Fruit fly (Drosophila melanogaster) whole organism, adult: ENCODE measurements around the gene tipE.

ENCODE experiments used
- CG11617 ChIP-seq: fragments of 200-800 bp; sonication (Bioruptor generic); optimal IDR thresholded peaks from 2 replicates; lab custom pipeline; 2017; ENCODE audit warnings: mild to moderate bottlenecking, missing biosample characterization, missing genetic modification reagents, missing genetic modification characterization
- CG12768 ChIP-seq: fragments of 200-800 bp; sonication (Bioruptor generic); optimal IDR thresholded peaks from 2 replicates; lab custom pipeline; 2017; ENCODE audit warnings: missing biosample characterization, missing genetic modification characterization, mild to moderate bottlenecking, moderate library complexity, missing genetic modification reagents
- CG14711 ChIP-seq: fragments of 200-800 bp; sonication (Bioruptor generic); optimal IDR thresholded peaks from 2 replicates; lab custom pipeline; 2018; ENCODE audit warnings: missing biosample characterization, mild to moderate bottlenecking, missing genetic modification characterization, moderate library complexity
- CG1620 ChIP-seq: fragments of 200-800 bp; sonication (Bioruptor generic); optimal IDR thresholded peaks from 2 replicates; lab custom pipeline; 2016; ENCODE audit warnings: missing biosample characterization, missing genetic modification characterization
- CG33017 ChIP-seq: fragments of 200-800 bp; sonication (Bioruptor generic); optimal IDR thresholded peaks from 2 replicates; lab custom pipeline; 2018; ENCODE audit warnings: missing biosample characterization, mild to moderate bottlenecking, missing genetic modification characterization, moderate library complexity
- CG5204 ChIP-seq: fragments of 200-800 bp; sonication (Bioruptor generic); optimal IDR thresholded peaks from 2 replicates; lab custom pipeline; 2016; ENCODE audit warnings: missing biosample characterization, missing genetic modification characterization
- CG7045 ChIP-seq: fragments of 200-800 bp; sonication (Bioruptor generic); optimal IDR thresholded peaks from 2 replicates; lab custom pipeline; 2017; ENCODE audit warnings: missing biosample characterization, mild to moderate bottlenecking, missing genetic modification characterization
- CG7101 ChIP-seq: fragments of 200-800 bp; sonication (Bioruptor generic); optimal IDR thresholded peaks from 2 replicates; lab custom pipeline; 2018; ENCODE audit warnings: missing biosample characterization, mild to moderate bottlenecking, missing genetic modification characterization, moderate library complexity
- Clk ChIP-seq: fragments of 200-800 bp; sonication (Bioruptor generic); optimal IDR thresholded peaks from 2 replicates; lab custom pipeline; 2017; ENCODE audit warnings: missing biosample characterization, missing genetic modification characterization
- Crg-1 ChIP-seq: fragments of 200-800 bp; sonication (Bioruptor generic); optimal IDR thresholded peaks from 2 replicates; lab custom pipeline; 2016; ENCODE audit warnings: missing biosample characterization, missing genetic modification characterization
- Hr96 ChIP-seq: fragments of 200-800 bp; sonication (Bioruptor generic); optimal IDR thresholded peaks from 2 replicates; lab custom pipeline; 2016; ENCODE audit warnings: missing biosample characterization, missing genetic modification characterization
- Mnt ChIP-seq: fragments of 200-800 bp; sonication (Bioruptor generic); optimal IDR thresholded peaks from 2 replicates; lab custom pipeline; 2016; ENCODE audit warnings: missing biosample characterization, mild to moderate bottlenecking, missing genetic modification characterization
- bab1 ChIP-seq: fragments of 200-800 bp; sonication (Bioruptor generic); optimal IDR thresholded peaks from 3 replicates; lab custom pipeline; 2019; ENCODE audit warnings: missing biosample characterization, mild to moderate bottlenecking, missing genetic modification characterization, moderate library complexity
- cic ChIP-seq: fragments of 200-800 bp; sonication (Bioruptor generic); optimal IDR thresholded peaks from 2 replicates; lab custom pipeline; 2017; ENCODE audit warnings: missing biosample characterization, mild to moderate bottlenecking, missing genetic modification characterization, moderate library complexity
- cnc ChIP-seq, 2 experiments: fragments of >200 bp; optimal IDR thresholded peaks; 2 replicates each; lab custom pipeline; 2017
- kay ChIP-seq: fragments of 200-800 bp; sonication (Bioruptor generic); peaks from one replicate; lab custom pipeline; 2016; ENCODE audit warnings: missing biosample characterization, missing genetic modification characterization, borderline replicate concordance
- ovo ChIP-seq: fragments of 200-800 bp; sonication (Bioruptor generic); optimal IDR thresholded peaks from 2 replicates; lab custom pipeline; 2016; ENCODE audit warnings: missing biosample characterization, missing genetic modification characterization
- pad ChIP-seq: fragments of 200-800 bp; sonication (Bioruptor generic); optimal IDR thresholded peaks from 3 replicates; lab custom pipeline; 2017; ENCODE audit warnings: missing biosample characterization, missing genetic modification characterization, mild to moderate bottlenecking, moderate library complexity, missing genetic modification reagents
- tj ChIP-seq: fragments of 200-800 bp; sonication (Bioruptor generic); optimal IDR thresholded peaks from 3 replicates; lab custom pipeline; 2017; ENCODE audit warnings: missing biosample characterization, mild to moderate bottlenecking, missing genetic modification characterization, moderate library complexity
- toe ChIP-seq: fragments of 200-800 bp; sonication (Bioruptor generic); optimal IDR thresholded peaks from 2 replicates; lab custom pipeline; 2016; ENCODE audit warnings: missing biosample characterization, missing genetic modification characterization

The tipE gene

dm6 chr3L:4169957-4170651, 18.2 kb upstream of the tipE start, which contains the start of gene Ero1L:
Ero1L (plus strand) TSS chr3L:4170404.
- TF ChIP-seq CG11617 (GFP tag; lab: Kevin White, UChicago) (no peak), Clk (GFP tag; lab: Kevin White, UChicago) (no peak), Hr96 (GFP tag; lab: Kevin White, UChicago) (peak; percentile 16), pad (peak; percentile 8), CG33017 (tag; lab: Kevin White, UChicago) (peak; percentile 19), cic (GFP tag; lab: Kevin White, UChicago) (peak; percentile 38), ovo (GFP tag; lab: Kevin White, UChicago) (no peak), cnc (optimal IDR thresholded peaks at IDR 0.05; lab: Kevin White, UChicago) (no peak), bab1 (GFP tag; lab: Kevin White, UChicago) (peak; percentile 52), toe (GFP tag; lab: Kevin White, UChicago) (peak; percentile 48), Mnt (GFP tag; lab: Kevin White, UChicago) (peak; percentile 60), Crg-1 (no peak), CG7101 (peak; percentile 11), tj (no peak), CG12768 (GFP tag; lab: Kevin White, UChicago) (no peak), CG1620 (no peak), CG14711 (tag; lab: Kevin White, UChicago) (peak; percentile 99), kay (GFP tag; lab: Kevin White, UChicago) (peak; percentile 93), CG5204 (GFP tag; lab: Kevin White, UChicago) (peak; percentile 17), CG7045 (GFP tag; lab: Kevin White, UChicago) (peak; percentile 41)

dm6 chr3L:4173584-4173983, 14.7 kb upstream of the tipE start, which contains the start of gene CG18675:
CG18675 (plus strand) TSS chr3L:4173884.
- TF ChIP-seq cnc (optimal IDR thresholded peaks at IDR 0.05; lab: Kevin White, UChicago), result no peak
- no peak for TF ChIP-seq Hr96 (GFP tag; lab: Kevin White, UChicago)
- no peak for TF ChIP-seq ovo (GFP tag; lab: Kevin White, UChicago)
- no peak for TF ChIP-seq CG12768 (GFP tag; lab: Kevin White, UChicago)
- no peak for TF ChIP-seq Crg-1
- TF ChIP-seq pad, result no peak

dm6 chr3L:4177981-4178562, 10.2 kb upstream of the tipE start, which contains the start of gene Teh4:
Teh4 (minus strand) TSS chr3L:4178270.
- no peak for TF ChIP-seq kay (GFP tag; lab: Kevin White, UChicago)
- peak; percentile 8 for TF ChIP-seq toe (GFP tag; lab: Kevin White, UChicago)
- TF ChIP-seq CG11617 (GFP tag; lab: Kevin White, UChicago), result no peak
- peak; percentile 0 for TF ChIP-seq CG7045 (GFP tag; lab: Kevin White, UChicago)
- peak; percentile 27 for TF ChIP-seq CG5204 (GFP tag; lab: Kevin White, UChicago)
- TF ChIP-seq tj, result no peak

- TF ChIP-seq CG7045 (GFP tag; lab: Kevin White, UChicago) (no peak), bab1 (GFP tag; lab: Kevin White, UChicago) (no peak), CG1620 (no peak), CG33017 (tag; lab: Kevin White, UChicago) (no peak), Clk (GFP tag; lab: Kevin White, UChicago) (no peak), toe (GFP tag; lab: Kevin White, UChicago) (no peak), CG11617 (GFP tag; lab: Kevin White, UChicago) (no peak), kay (GFP tag; lab: Kevin White, UChicago) (no peak), Crg-1 (no peak), cnc (optimal IDR thresholded peaks at IDR 0.05; lab: Kevin White, UChicago) (no peak), CG14711 (tag; lab: Kevin White, UChicago) (no peak), Mnt (GFP tag; lab: Kevin White, UChicago) (no peak)
These were observed 3.7 kb upstream of the tipE start, which contains the start of gene Teh3 for dm6 chr3L:4184563-4184962. Teh3 (minus strand) TSS chr3L:4184663.

dm6 chr3L:4185259-4185658, 3.0 kb upstream of the tipE start:
- TF ChIP-seq tj (no peak), cic (GFP tag; lab: Kevin White, UChicago) (peak; percentile 74), CG12768 (GFP tag; lab: Kevin White, UChicago) (no peak), Mnt (GFP tag; lab: Kevin White, UChicago) (peak; percentile 85)

dm6 chr3L:4186659-4187058, 1.6 kb upstream of the tipE start, which contains the start of gene VhaM9.7-c:
VhaM9.7-c (minus strand) TSS chr3L:4186865.
- no peak for TF ChIP-seq CG11617 (GFP tag; lab: Kevin White, UChicago)
- no peak for TF ChIP-seq cnc (optimal IDR thresholded peaks at IDR 0.05; lab: Kevin White, UChicago)
- peak; percentile 46 for TF ChIP-seq CG7045 (GFP tag; lab: Kevin White, UChicago)
- TF ChIP-seq ovo (GFP tag; lab: Kevin White, UChicago), result no peak
- peak; percentile 55 for TF ChIP-seq Hr96 (GFP tag; lab: Kevin White, UChicago)
- TF ChIP-seq CG12768 (GFP tag; lab: Kevin White, UChicago), result peak; percentile 46
- TF ChIP-seq kay (GFP tag; lab: Kevin White, UChicago), result no peak
- TF ChIP-seq tj, result no peak
- TF ChIP-seq cic (GFP tag; lab: Kevin White, UChicago), result no peak
- TF ChIP-seq Clk (GFP tag; lab: Kevin White, UChicago), result no peak
- TF ChIP-seq CG1620, result peak; percentile 78
- TF ChIP-seq CG14711 (tag; lab: Kevin White, UChicago), result peak; percentile 50
- peak; percentile 44 for TF ChIP-seq toe (GFP tag; lab: Kevin White, UChicago)
- peak; percentile 70 for TF ChIP-seq CG7101
- TF ChIP-seq CG33017 (tag; lab: Kevin White, UChicago), result peak; percentile 10
- peak; percentile 48 for TF ChIP-seq CG5204 (GFP tag; lab: Kevin White, UChicago)
- TF ChIP-seq Crg-1, result peak; percentile 73
- TF ChIP-seq pad, result peak; percentile 55
- TF ChIP-seq Mnt (GFP tag; lab: Kevin White, UChicago), result peak; percentile 47
- TF ChIP-seq bab1 (GFP tag; lab: Kevin White, UChicago), result peak; percentile 18
